Worm (Caenorhabditis elegans): ENCODE data around the gene K04C1.2.

DNA sequence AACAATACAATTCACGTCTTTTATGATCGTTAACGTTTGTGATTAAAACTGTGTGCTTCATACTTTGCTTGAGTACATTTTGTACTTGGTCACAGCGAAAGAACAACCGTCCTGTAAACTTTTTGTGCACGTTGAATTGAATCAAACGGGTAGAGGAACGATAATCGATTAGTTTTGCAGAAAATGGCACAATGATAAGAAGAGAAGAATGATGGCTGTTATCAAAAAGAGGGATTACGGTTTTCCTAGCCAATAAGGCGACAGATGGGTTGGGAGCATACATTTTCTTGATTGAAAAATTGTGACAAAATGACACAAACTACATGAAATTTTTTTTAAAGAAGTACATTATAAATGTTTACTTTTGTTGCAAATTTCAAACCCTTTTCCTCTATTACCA, 44.3 kb upstream of the K04C1.2 start:
- TF ChIP-seq F22D6.2 (tag; optimal IDR thresholded peaks at IDR 0.05) (no peak), snpc-4 (GFP tag; optimal IDR thresholded peaks at IDR 0.05) (no peak), snpc-4 (tag; optimal IDR thresholded peaks at IDR 0.05) (no peak), lin-35 (GFP tag; optimal IDR thresholded peaks at IDR 0.05) (no peak), nhr-90 (tag; optimal IDR thresholded peaks at IDR 0.05) (no peak), ztf-22 (GFP tag; optimal IDR thresholded peaks at IDR 0.05) (no peak)

Measured in whole organism, young adult.